Worm (Caenorhabditis elegans): Measurements from ENCODE around the gene Y66D12A.8.

Y66D12A.8 gene

ce11 chrIII:11554701-11555111 lies 19.3 kb upstream of the Y66D12A.8 start:
- TF ChIP-seq jun-1 (tag; optimal IDR thresholded peaks at IDR 0.05) (no peak), nfya-1 (tag; optimal IDR thresholded peaks at IDR 0.05; ENCODE audit: insufficient read depth) (peak; percentile 20), elt-2 (tag; optimal IDR thresholded peaks at IDR 0.05) (peak; percentile 1), ztf-4 (tag; optimal IDR thresholded peaks at IDR 0.05) (no peak), nhr-25 (tag; optimal IDR thresholded peaks at IDR 0.05) (peak; percentile 71), unc-39 (tag; optimal IDR thresholded peaks at IDR 0.05) (no peak), pha-4 (tag; optimal IDR thresholded peaks at IDR 0.05) (no peak)

ce11 chrIII:11556860-11557259 lies 17.2 kb upstream of the Y66D12A.8 start:
- TF ChIP-seq lin-39 (tag; optimal IDR thresholded peaks at IDR 0.05) = peak; percentile 32
- no peak for TF ChIP-seq elt-1 (tag; optimal IDR thresholded peaks at IDR 0.05)
- peak; percentile 55 for TF ChIP-seq nhr-25 (tag; optimal IDR thresholded peaks at IDR 0.05)
- TF ChIP-seq mdl-1 (tag; optimal IDR thresholded peaks at IDR 0.05) = no peak
- TF ChIP-seq nhr-23 (tag; optimal IDR thresholded peaks at IDR 0.05) = peak; percentile 8

DNA sequence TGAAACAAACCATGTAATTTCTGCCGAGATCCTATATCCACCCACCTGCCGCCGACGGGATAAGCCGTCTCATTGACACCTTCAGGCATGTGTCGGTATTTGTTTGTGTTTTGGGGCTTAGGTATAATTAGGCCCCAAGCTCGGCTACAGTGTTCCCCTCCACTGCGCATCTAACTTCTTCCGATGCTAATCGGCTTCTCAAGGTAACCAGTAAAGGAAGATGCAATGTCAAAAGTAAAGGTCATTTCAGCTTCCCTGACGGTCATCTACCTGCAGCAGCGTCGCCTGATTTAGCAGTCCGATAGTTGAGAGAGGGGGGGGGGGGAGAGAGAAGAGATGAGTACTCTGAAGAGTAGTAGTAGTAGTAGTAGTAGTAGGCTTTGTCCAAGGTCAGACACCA lies 15.8 kb upstream of the Y66D12A.8 start:
- TF ChIP-seq ceh-16 (tag; optimal IDR thresholded peaks at IDR 0.05) = no peak
- peak; percentile 76 for TF ChIP-seq nhr-25 (tag; optimal IDR thresholded peaks at IDR 0.05)
- TF ChIP-seq mml-1 (tag; optimal IDR thresholded peaks at IDR 0.05) = no peak
- TF ChIP-seq ceh-28 (tag; optimal IDR thresholded peaks at IDR 0.05) = no peak
- TF ChIP-seq nhr-11 (tag; optimal IDR thresholded peaks at IDR 0.05) = no peak

ce11 chrIII:11559677-11560076 lies 14.3 kb upstream of the Y66D12A.8 start:
- TF ChIP-seq unc-62 (GFP tag; optimal IDR thresholded peaks at IDR 0.05) (no peak), nhr-25 (tag; optimal IDR thresholded peaks at IDR 0.05) (peak; percentile 57)

DNA sequence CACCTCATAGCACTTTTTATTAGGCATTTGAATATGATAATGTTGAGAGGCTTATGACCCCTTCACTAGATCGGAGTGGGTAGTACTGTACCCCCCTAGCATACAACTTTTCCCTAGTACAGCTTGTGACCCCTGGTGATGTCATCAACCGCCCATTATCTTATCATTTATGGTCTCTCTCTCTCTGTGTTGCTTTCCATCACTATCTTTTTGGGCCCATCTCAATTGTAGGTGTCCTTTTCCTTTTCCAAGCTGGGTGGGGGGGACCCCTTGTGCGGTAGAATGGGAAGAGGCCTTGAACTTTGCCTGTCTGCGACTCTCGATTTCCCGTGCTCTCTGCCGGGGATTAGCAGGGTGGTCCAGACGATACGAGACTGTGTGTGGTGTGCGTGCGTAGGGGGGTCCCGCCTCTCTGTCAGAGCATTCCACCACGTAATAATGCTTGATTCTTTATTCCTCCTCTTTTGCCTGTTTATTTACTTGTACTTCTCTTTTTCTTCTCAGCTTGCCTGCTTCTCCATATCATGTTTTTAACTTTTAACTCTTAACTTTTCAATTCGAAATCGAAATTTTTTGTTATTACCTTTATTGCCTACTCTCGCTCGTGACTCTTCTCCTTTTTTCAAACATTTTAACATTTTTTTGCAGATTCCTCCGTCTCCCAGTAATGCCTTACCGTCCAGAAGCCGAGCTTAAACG lies 13.4 kb upstream of the Y66D12A.8 start, which contains the start of gene ztf-29:
Gene ztf-29 (plus strand): TSS at position 649 of the 699 bp plus-strand sequence.
- no peak for TF ChIP-seq daf-12 (tag; optimal IDR thresholded peaks at IDR 0.05)
- TF ChIP-seq fkh-10 (GFP tag; optimal IDR thresholded peaks at IDR 0.05) = no peak
- TF ChIP-seq nfya-1 (tag; optimal IDR thresholded peaks at IDR 0.05; ENCODE audit: insufficient read depth) = no peak
- no peak for TF ChIP-seq R02D3.7 (tag; optimal IDR thresholded peaks at IDR 0.05)
- TF ChIP-seq ceh-9 (tag; optimal IDR thresholded peaks at IDR 0.05) = no peak

DNA sequence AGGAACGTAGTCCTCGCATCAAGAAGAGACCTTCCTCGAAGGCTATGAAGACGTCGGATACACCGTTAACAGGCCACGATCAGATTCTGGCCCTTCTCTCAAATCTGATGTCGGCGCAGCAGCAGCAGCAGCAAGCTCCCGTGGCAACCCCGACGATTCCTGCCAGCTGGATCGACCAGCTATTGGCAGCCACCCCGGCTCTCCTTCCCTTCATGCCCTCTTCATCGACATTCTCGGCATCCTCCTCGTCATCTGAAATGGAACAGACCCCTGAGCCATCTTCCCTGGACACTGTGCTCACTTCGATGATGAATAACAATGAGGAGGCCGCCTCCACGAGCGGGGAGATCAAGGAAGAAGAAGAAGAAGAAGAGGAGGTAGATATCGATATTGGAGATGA lies 12.4 kb upstream of the Y66D12A.8 start:
- TF ChIP-seq unc-62 (GFP tag; optimal IDR thresholded peaks at IDR 0.05) (no peak), elt-1 (tag; optimal IDR thresholded peaks at IDR 0.05) (no peak), hmg-11 (tag; optimal IDR thresholded peaks at IDR 0.05) (no peak), ceh-9 (tag; optimal IDR thresholded peaks at IDR 0.05) (no peak), fos-1 (tag; optimal IDR thresholded peaks at IDR 0.05) (no peak)

ce11 chrIII:11563417-11563949 lies 10.5 kb upstream of the Y66D12A.8 start, which contains the start of gene Y66D12A.11:
TSS of gene Y66D12A.11 (plus strand) at chrIII:11563467.
- TF ChIP-seq elt-1 (tag; optimal IDR thresholded peaks at IDR 0.05) (no peak), fkh-2 (tag; optimal IDR thresholded peaks at IDR 0.05) (no peak), pha-4 (tag; optimal IDR thresholded peaks at IDR 0.05) (no peak), nhr-28 (tag; optimal IDR thresholded peaks at IDR 0.05) (no peak)

DNA sequence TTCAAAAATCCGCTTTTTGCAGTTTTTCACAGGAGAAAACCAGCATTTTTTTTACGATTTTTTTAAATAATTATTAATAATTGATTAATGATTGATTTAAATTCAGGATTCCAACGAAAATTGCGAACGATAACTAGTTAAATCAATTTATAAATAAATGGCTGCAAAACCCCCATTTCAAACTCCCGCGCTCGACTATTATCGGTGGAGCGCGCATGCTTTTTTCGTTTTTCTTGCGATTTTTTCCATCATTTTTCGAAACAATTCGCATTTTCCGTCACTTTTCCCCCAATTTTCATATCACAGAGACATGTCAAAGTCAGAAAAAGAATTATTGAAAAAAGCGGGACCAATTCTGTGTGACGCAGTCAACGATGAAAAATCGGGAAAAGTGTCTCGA lies 8.4 kb upstream of the Y66D12A.8 start, which contains the start of gene Y66D12A.10:
Gene Y66D12A.10 (plus strand): TSS at position 273 of the 400 bp plus-strand sequence.
- TF ChIP-seq nhr-11 (tag; optimal IDR thresholded peaks at IDR 0.05) (no peak), nhr-23 (tag; optimal IDR thresholded peaks at IDR 0.05) (peak; percentile 40), lin-15B (tag; optimal IDR thresholded peaks at IDR 0.05) (peak; percentile 83), nfya-1 (tag; optimal IDR thresholded peaks at IDR 0.05; ENCODE audit: insufficient read depth) (peak; percentile 56)
